Fruit fly (Drosophila melanogaster): ENCODE results near the gene CG32576.

CG32576 gene

DNA sequence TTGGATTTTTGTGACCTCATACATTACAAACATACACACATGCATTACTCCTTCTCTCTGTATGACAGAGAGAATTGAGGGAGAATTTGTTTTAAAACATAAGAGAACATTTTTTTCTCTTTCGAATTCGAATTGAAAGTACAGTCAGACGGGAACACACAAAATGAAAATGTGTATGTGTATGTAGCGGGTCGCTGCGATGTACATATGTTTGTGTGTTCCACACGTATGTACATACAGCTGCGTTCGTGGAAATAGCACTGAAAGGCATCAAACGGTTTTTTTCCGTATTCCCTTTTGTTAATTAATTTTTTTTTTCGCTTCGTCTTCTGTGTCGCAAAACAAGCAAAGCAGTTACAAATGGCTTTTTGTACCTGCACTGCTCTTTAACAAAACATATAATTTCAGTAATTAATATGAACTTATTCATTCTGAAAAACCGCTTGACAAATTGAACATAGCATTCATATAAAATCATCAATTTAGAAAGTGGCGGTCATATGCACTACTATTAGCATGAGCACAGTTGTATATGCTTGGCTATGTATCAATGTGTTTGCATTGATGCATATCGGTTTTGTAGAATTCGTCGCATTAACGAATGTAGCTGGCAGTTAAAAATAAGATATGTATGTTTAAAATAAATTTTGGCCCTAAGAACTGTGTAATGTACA, 44.4 kb upstream of the CG32576 start (continued):
- TF ChIP-seq shn (GFP tag; optimal IDR thresholded peaks at IDR 0.05) (peak; percentile 94), Atf6 (GFP tag; IDR thresholded peaks at IDR 0.05) (peak; percentile 94), NfI (GFP tag; optimal IDR thresholded peaks at IDR 0.05) (peak; percentile 96), Dp (GFP tag; optimal IDR thresholded peaks at IDR 0.05) (peak; percentile 11), CG31365 (tag; optimal IDR thresholded peaks at IDR 0.05) (peak; percentile 84), Ada2b (GFP tag; IDR thresholded peaks at IDR 0.05) (peak; percentile 88), al (GFP tag; IDR thresholded peaks at IDR 0.05) (peak; percentile 90), ash1 (GFP tag; optimal IDR thresholded peaks at IDR 0.05) (peak; percentile 87), sisA (GFP tag; IDR thresholded peaks at IDR 0.05) (peak; percentile 91), wor (GFP tag; IDR thresholded peaks at IDR 0.05) (peak; percentile 87), CG17359 (tag; optimal IDR thresholded peaks at IDR 0.05) (peak; percentile 95), CG14014 (GFP tag; IDR thresholded peaks at IDR 0.05) (peak; percentile 89), tna (GFP tag; IDR thresholded peaks at IDR 0.05; ENCODE audit: partially characterized antibody) (no peak), chinmo (GFP tag; IDR thresholded peaks at IDR 0.05; ENCODE audit: partially characterized antibody) (no peak; the same call in 2 of the 4 replicates), ttk (GFP tag; IDR thresholded peaks at IDR 0.05) (peak; percentile 90), Gsc (GFP tag; IDR thresholded peaks at IDR 0.05) (no peak), NK7.1 (GFP tag; optimal IDR thresholded peaks at IDR 0.05) (peak; percentile 94), sob (GFP tag; IDR thresholded peaks at IDR 0.05) (peak; percentile 89), Sry-δ (GFP tag; optimal IDR thresholded peaks at IDR 0.05) (peak; percentile 49), CkIIα-i1 (GFP tag; IDR thresholded peaks at IDR 0.05) (no peak), CG15479 (GFP tag; optimal IDR thresholded peaks at IDR 0.05) (no peak), Dip3 (GFP tag; optimal IDR thresholded peaks at IDR 0.05) (peak; percentile 96), CG2712 (tag; optimal IDR thresholded peaks at IDR 0.05) (peak; percentile 98), pfk (GFP tag; optimal IDR thresholded peaks at IDR 0.05) (peak; percentile 63), Camta (GFP tag; optimal IDR thresholded peaks at IDR 0.05) (peak; percentile 96), CG32532 (GFP tag; IDR thresholded peaks at IDR 0.05) (peak; percentile 90), onecut (GFP tag; IDR thresholded peaks at IDR 0.05) (peak; percentile 90), oc (tag; optimal IDR thresholded peaks at IDR 0.05) (peak; percentile 91), Awh (GFP tag; IDR thresholded peaks at IDR 0.05) (peak; percentile 86), CG1647 (GFP tag; optimal IDR thresholded peaks at IDR 0.05) (peak; percentile 92), CG12769 (tag; optimal IDR thresholded peaks at IDR 0.05) (peak; percentile 93), row (GFP tag; IDR thresholded peaks at IDR 0.05) (peak; percentile 95), Bteb2 (GFP tag; optimal IDR thresholded peaks at IDR 0.05) (peak; percentile 90), lmd (GFP tag; IDR thresholded peaks at IDR 0.05) (peak; percentile 95), insv (GFP tag; optimal IDR thresholded peaks at IDR 0.05) (peak; percentile 18 to 77), Hey (tag; optimal IDR thresholded peaks at IDR 0.05) (no peak), BEAF-32 (GFP tag; optimal IDR thresholded peaks at IDR 0.05) (peak; percentile 25), Nf-YC (tag; optimal IDR thresholded peaks at IDR 0.05) (peak; percentile 89), seq (GFP tag; IDR thresholded peaks at IDR 0.05) (peak; percentile 93), pum (GFP tag; optimal IDR thresholded peaks at IDR 0.05) (peak; percentile 93), CG12744 (GFP tag; optimal IDR thresholded peaks at IDR 0.05) (peak; percentile 91), bab2 (GFP tag; optimal IDR thresholded peaks at IDR 0.05) (peak; percentile 95), ranshi (GFP tag; IDR thresholded peaks at IDR 0.05) (peak; percentile 86), CG4820 (GFP tag; optimal IDR thresholded peaks at IDR 0.05) (peak; percentile 90), CG3995 (GFP tag; optimal IDR thresholded peaks at IDR 0.05) (peak; percentile 69), klu (GFP tag; IDR thresholded peaks at IDR 0.05) (peak; percentile 84), CG9727 (GFP tag; optimal IDR thresholded peaks at IDR 0.05) (peak; percentile 98), jing (GFP tag; optimal IDR thresholded peaks at IDR 0.05) (peak; percentile 91), Drgx (GFP tag; IDR thresholded peaks at IDR 0.05) (peak; percentile 95), usp (GFP tag; optimal IDR thresholded peaks at IDR 0.05) (no peak), Stat92E (GFP tag; optimal IDR thresholded peaks at IDR 0.05) (peak in 1 of 3 experiments; percentile 90)
